Fruit fly (Drosophila melanogaster) whole organism: ENCODE results near the gene CG17343.

Experiments used
- CG8478 ChIP-seq: fragments of >200 bp; optimal IDR thresholded peaks from 2 replicates; lab custom pipeline; 2018; ENCODE audit warnings: inconsistent platforms
- Dll ChIP-seq: fragments of >200 bp; optimal IDR thresholded peaks from 2 replicates; lab custom pipeline; 2017
- EcR ChIP-seq, 2 experiments: fragments of >200 bp; optimal IDR thresholded peaks; 2 replicates each; lab custom pipeline; 2017; ENCODE audit warnings: missing biosample characterization in 2 of 2, missing genetic modification characterization in 2 of 2, missing genetic modification reagents in 2 of 2
- pan ChIP-seq: fragments of >200 bp; optimal IDR thresholded peaks from 2 replicates; lab custom pipeline; 2017
- psq ChIP-seq: fragments of >200 bp; optimal IDR thresholded peaks from 2 replicates; lab custom pipeline; 2017
- usp ChIP-seq: fragments of >200 bp; optimal IDR thresholded peaks from 2 replicates; lab custom pipeline; 2017; ENCODE audit warnings: missing biosample characterization, missing genetic modification characterization, mixed read lengths

CG17343 gene

dm6 chr2L:19027246-19027886, 37.4 kb upstream of the CG17343 start, which contains the start of gene Sidpn:
TSS of gene Sidpn (plus strand) at chr2L:19027710.
- TF ChIP-seq pan (no peak), Dll (no peak), usp (GFP tag; lab: Kevin White, UChicago) (no peak), EcR (GFP tag; optimal IDR thresholded peaks at IDR 0.05; lab: Kevin White, UChicago) (no peak), CG8478 (lab: Kevin White, UChicago) (no peak), psq (lab: Kevin White, UChicago) (no peak)

DNA sequence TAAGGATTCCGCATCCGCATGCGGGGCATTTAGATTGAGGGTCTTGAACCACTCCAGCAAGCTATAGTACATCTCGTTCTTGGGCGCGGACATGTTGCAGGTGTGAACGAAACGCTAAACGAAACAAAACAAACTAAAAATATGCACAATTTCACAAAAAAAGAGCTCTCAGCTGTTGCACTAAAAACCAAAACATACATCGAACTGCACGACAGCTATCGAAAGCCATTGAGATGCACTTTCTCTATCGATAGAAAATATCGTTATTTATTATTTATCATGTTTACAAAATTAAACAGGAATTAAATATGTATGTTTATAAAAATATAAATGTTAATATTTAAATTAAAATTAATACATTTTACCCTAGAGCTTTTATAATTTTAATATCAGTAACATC, 31.4 kb upstream of the CG17343 start, which contains the start of gene hook:
Gene hook, minus strand, starts transcription at position 211 of the 400 bp plus-strand sequence.
- TF ChIP-seq pan: no peak
- no peak for TF ChIP-seq CG8478 (lab: Kevin White, UChicago)
- TF ChIP-seq usp (GFP tag; lab: Kevin White, UChicago): no peak
- TF ChIP-seq psq (lab: Kevin White, UChicago): no peak
- no peak for TF ChIP-seq Dll
- no peak for TF ChIP-seq EcR (GFP tag; optimal IDR thresholded peaks at IDR 0.05; lab: Kevin White, UChicago)

dm6 chr2L:19034213-19034929, 30.4 kb upstream of the CG17343 start, which contains the start of the genes mib2 and CG31800:
TSS of gene mib2 (plus strand) at chr2L:19034444.
TSS of gene CG31800 (minus strand) at chr2L:19034576.
- TF ChIP-seq CG8478 (lab: Kevin White, UChicago) (no peak), Dll (no peak), EcR (GFP tag; optimal IDR thresholded peaks at IDR 0.05; lab: Kevin White, UChicago) (no peak)

DNA sequence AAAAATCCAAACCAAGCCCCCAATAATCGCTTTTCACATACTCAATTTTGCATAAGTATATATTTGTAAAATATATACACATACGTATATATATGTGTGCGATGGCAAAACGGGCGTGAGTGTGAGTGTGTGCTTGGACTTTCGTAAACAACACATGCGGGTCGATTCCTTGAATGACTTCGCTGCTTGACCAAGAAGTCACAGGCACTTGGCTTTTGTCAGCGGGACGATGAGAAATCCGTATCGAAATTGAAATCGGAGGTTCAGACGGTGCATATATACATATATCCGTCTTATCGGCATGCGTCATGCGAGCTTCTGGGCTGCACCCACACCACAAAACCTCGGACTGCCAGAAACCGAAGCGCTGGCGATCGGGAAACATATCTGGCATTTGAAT, 29.7 kb upstream of the CG17343 start:
- no peak for TF ChIP-seq usp (GFP tag; lab: Kevin White, UChicago)
- no peak for TF ChIP-seq pan
- TF ChIP-seq Dll: no peak
- no peak for TF ChIP-seq psq (lab: Kevin White, UChicago)
- no peak for TF ChIP-seq CG8478 (lab: Kevin White, UChicago)
- TF ChIP-seq EcR (GFP tag; optimal IDR thresholded peaks at IDR 0.05; lab: Kevin White, UChicago): no peak

DNA sequence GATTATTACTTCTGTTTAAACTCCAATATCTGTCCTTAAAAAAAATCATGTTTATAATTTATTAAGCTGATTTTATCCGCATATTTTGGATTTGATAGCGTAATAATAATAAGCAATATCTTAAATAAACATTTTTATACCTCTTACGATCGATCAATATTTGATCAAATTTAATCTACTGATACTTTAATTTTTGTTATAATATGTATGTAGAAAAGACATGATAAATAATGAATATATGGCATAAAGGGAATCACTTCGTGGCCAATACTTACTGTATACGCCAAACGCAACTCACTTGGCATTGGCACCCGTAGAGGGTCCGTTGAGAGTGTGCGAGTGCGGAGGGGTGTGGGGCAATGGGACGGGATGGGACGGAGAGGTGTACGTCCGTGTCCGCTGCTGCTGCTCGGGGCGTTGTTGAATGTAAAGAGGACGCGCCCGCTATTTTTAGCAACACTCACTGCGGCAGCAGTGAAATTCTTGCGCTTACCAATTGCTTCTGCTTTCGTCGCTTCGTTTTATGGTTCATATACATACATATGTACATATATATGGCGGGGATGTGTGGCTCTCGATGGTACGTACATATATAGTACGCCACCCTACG, 28.5 kb upstream of the CG17343 start:
- no peak for TF ChIP-seq usp (GFP tag; lab: Kevin White, UChicago)
- no peak for TF ChIP-seq EcR (GFP tag; optimal IDR thresholded peaks at IDR 0.05; lab: Kevin White, UChicago)
- no peak for TF ChIP-seq psq (lab: Kevin White, UChicago)
- TF ChIP-seq CG8478 (lab: Kevin White, UChicago): no peak
- no peak for TF ChIP-seq Dll
- no peak for TF ChIP-seq pan

DNA sequence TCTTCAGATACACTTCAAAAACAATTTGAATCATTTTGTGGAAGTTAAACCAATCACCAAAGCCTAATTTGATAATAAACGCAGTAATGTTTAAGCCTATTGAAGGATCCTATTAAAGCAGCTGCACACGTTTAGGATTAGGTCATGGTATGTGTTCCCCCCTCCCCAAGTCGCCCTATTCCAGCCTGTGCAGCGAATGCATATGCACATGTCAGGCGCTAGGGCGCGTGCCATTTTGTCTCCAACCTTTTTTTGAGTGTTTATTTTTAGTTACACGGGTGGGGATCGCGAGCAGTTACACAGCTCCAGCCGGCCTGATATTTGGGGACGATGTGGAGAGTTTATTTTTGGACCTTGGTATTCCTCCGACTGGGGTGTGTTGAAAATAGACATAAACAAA, 27.7 kb upstream of the CG17343 start:
- TF ChIP-seq usp (GFP tag; lab: Kevin White, UChicago): no peak
- TF ChIP-seq CG8478 (lab: Kevin White, UChicago): no peak
- no peak for TF ChIP-seq Dll
- TF ChIP-seq EcR (GFP tag; optimal IDR thresholded peaks at IDR 0.05; lab: Kevin White, UChicago): no peak
- TF ChIP-seq psq (lab: Kevin White, UChicago): no peak
- TF ChIP-seq pan: no peak

DNA sequence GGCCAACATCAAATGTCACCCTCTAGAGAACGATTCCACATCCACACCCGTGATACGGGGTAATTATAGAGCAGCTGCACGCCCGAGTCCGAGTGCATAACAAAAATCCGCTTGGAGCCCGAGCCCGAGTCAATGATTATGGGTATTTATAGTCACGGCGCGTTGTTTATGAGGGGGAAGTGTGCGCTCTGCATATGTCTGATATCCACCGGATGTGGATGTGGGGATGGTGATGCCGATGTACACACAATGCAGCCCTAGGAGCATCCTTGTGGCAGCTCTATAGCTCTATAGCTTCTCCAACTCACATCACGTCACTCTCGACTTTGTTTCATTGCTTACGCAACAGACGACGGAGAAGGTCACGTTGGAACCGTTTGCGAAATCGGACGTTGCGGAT, 27.3 kb upstream of the CG17343 start:
- TF ChIP-seq Dll (no peak), EcR (GFP tag; optimal IDR thresholded peaks at IDR 0.05; lab: Kevin White, UChicago) (no peak), usp (GFP tag; lab: Kevin White, UChicago) (no peak), pan (no peak), CG8478 (lab: Kevin White, UChicago) (no peak), psq (lab: Kevin White, UChicago) (no peak)

dm6 chr2L:19041590-19041989, 23.1 kb upstream of the CG17343 start, which contains the start of gene Catsup:
TSS of gene Catsup (plus strand) at chr2L:19041862.
- TF ChIP-seq CG8478 (lab: Kevin White, UChicago) (no peak), usp (GFP tag; lab: Kevin White, UChicago) (no peak), psq (lab: Kevin White, UChicago) (no peak), EcR (GFP tag; optimal IDR thresholded peaks at IDR 0.05; lab: Kevin White, UChicago) (no peak), pan (no peak), Dll (no peak)

DNA sequence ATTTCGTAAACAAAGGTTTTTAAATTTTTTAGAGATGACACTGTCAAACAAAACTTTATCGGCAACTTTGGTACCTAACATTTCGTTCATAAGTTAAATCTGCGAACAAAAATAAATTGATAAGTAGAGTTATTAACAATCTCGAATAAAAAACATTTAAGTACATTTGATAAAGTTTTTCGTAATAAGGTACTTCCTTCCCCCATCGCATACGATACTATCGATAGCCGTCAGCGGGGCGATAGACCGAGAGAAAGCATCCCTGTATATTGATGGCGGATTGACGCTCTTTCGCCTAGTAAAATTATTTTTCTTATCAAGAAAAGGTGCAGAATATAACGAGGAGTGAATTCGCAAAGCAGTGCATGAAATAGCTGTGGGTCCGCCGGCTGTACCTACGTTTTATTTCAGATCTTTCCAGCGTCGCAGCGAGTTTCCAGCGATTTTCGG, 19.6 kb upstream of the CG17343 start, which contains the start of the genes Ttc19 and Acn:
Gene Ttc19, minus strand, starts transcription at position 38 of the 450 bp plus-strand sequence.
Gene Acn, plus strand, starts transcription at position 245 of the 450 bp plus-strand sequence.
- no peak for TF ChIP-seq CG8478 (lab: Kevin White, UChicago)

dm6 chr2L:19048912-19049311, 15.8 kb upstream of the CG17343 start, which contains the start of gene CG10470:
TSS of gene CG10470 (plus strand) at chr2L:19049076.
- no peak for TF ChIP-seq EcR (GFP tag; optimal IDR thresholded peaks at IDR 0.05; lab: Kevin White, UChicago)
- no peak for TF ChIP-seq CG8478 (lab: Kevin White, UChicago)
- TF ChIP-seq psq (lab: Kevin White, UChicago): no peak
- TF ChIP-seq usp (GFP tag; lab: Kevin White, UChicago): no peak
- no peak for TF ChIP-seq pan
- no peak for TF ChIP-seq Dll

DNA sequence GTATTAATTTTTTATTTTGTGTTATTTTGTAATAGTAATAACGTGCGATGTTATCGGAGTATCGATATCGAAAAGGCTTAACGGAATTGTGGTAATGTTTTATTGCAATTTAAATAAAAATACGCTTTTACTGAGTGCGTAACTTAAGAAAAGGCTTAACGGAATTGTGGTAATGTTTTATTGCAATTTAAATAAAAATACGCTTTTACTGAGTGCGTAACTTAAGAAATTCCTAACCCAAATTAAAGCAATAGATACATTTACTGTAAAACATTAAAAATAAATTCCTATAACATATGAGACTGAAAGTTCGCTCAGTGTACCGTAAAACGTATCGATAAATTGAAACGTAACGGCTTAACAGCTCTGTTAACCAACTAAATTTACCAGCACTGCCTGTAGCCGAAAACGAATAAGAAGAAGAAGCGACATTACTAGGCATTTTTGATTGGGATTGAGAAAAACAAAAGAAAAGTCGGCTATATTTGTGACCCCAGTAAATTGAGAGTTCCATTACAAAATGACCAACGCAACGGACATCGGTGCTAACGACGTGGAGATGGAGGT, 13.1 kb upstream of the CG17343 start, which contains the start of gene Rpn3:
Gene Rpn3, plus strand, starts transcription at position 257 of the 567 bp plus-strand sequence.
- no peak for TF ChIP-seq Dll
- no peak for TF ChIP-seq CG8478 (lab: Kevin White, UChicago)
- no peak for TF ChIP-seq EcR (GFP tag; optimal IDR thresholded peaks at IDR 0.05; lab: Kevin White, UChicago)
- no peak for TF ChIP-seq usp (GFP tag; lab: Kevin White, UChicago)
- TF ChIP-seq psq (lab: Kevin White, UChicago): no peak
- no peak for TF ChIP-seq pan
